Fruit fly (Drosophila melanogaster): ENCODE results near the gene lectin-28C.
A peak's percentile ranks its signal among the peaks of the same experiment; 100 is the strongest.

lectin-28C gene

dm6 chr2L:7879292-7879894 lies 22.5 kb downstream of the lectin-28C start, which contains the start of gene spz3 (continued):
- TF ChIP-seq CG3919 (GFP tag; optimal IDR thresholded peaks at IDR 0.05) (peak; percentile 42), CG6163 (GFP tag; IDR thresholded peaks at IDR 0.05) (peak; percentile 92), salr (GFP tag; optimal IDR thresholded peaks at IDR 0.05) (peak; percentile 9 to 33), CG7368 (GFP tag; optimal IDR thresholded peaks at IDR 0.05) (no peak), CG8319 (GFP tag; optimal IDR thresholded peaks at IDR 0.05) (no peak), fd85E (GFP tag; optimal IDR thresholded peaks at IDR 0.05) (no peak), pdm3 (GFP tag; optimal IDR thresholded peaks at IDR 0.05) (peak; percentile 53), Eip93F (GFP tag; optimal IDR thresholded peaks at IDR 0.05) (peak; percentile 61), Ets21C (GFP tag; optimal IDR thresholded peaks at IDR 0.05) (no peak), Blimp-1 (GFP tag; optimal IDR thresholded peaks at IDR 0.05) (peak; percentile 41), CG10669 (GFP tag; optimal IDR thresholded peaks at IDR 0.05) (peak; percentile 71), Gug (GFP tag; IDR thresholded peaks at IDR 0.05) (peak; percentile 27; the same call in 1 of the 2 replicates), CG1621 (tag; optimal IDR thresholded peaks at IDR 0.05) (peak; percentile 78), CG6792 (GFP tag; optimal IDR thresholded peaks at IDR 0.05) (peak; percentile 6), CG34406 (GFP tag; optimal IDR thresholded peaks at IDR 0.05) (peak; percentile 61), Hr38 (GFP tag; optimal IDR thresholded peaks at IDR 0.05) (no peak), net (GFP tag; optimal IDR thresholded peaks at IDR 0.05) (peak; percentile 79), Hr39 (GFP tag; optimal IDR thresholded peaks at IDR 0.05) (no peak), Ets96B (tag; optimal IDR thresholded peaks at IDR 0.05) (peak; percentile 68), Eip78C (GFP tag) (peak; percentile 70), CG9139 (GFP tag; optimal IDR thresholded peaks at IDR 0.05) (peak; percentile 82), Hr4 (GFP tag; optimal IDR thresholded peaks at IDR 0.05) (no peak), Sox102F (GFP tag; optimal IDR thresholded peaks at IDR 0.05) (peak; percentile 37), topi (GFP tag; optimal IDR thresholded peaks at IDR 0.05) (no peak), eg (GFP tag; IDR thresholded peaks at IDR 0.05) (peak; percentile 90), Met (GFP tag; optimal IDR thresholded peaks at IDR 0.05) (peak; percentile 18), Sox15 (GFP tag; optimal IDR thresholded peaks at IDR 0.05) (no peak)

dm6 chr2L:7880458-7880857 lies 23.6 kb downstream of the lectin-28C start:
- peak; percentile 70 for TF ChIP-seq CG6854 (GFP tag; optimal IDR thresholded peaks at IDR 0.05)
- no peak for TF ChIP-seq CG6276 (GFP tag; optimal IDR thresholded peaks at IDR 0.05)
- TF ChIP-seq Blimp-1 (GFP tag; optimal IDR thresholded peaks at IDR 0.05) = peak; percentile 96
- peak; percentile 53; the same call in 1 of the 3 replicates for TF ChIP-seq eg (GFP tag; IDR thresholded peaks at IDR 0.05)
- TF ChIP-seq CG9139 (GFP tag; optimal IDR thresholded peaks at IDR 0.05) = peak; percentile 61
- peak; percentile 40 for TF ChIP-seq dsx (GFP tag; optimal IDR thresholded peaks at IDR 0.05; ENCODE audit: poor library complexity, severe bottlenecking)
- no peak for TF ChIP-seq svp (GFP tag)
- no peak for TF ChIP-seq fd85E (GFP tag; optimal IDR thresholded peaks at IDR 0.05)
- TF ChIP-seq Ets96B (tag; optimal IDR thresholded peaks at IDR 0.05) = peak; percentile 8
- TF ChIP-seq Hr39 (GFP tag; optimal IDR thresholded peaks at IDR 0.05) = no peak
- TF ChIP-seq CG1621 (tag; optimal IDR thresholded peaks at IDR 0.05) = peak; percentile 12
- no peak for TF ChIP-seq CG8632 (GFP tag; optimal IDR thresholded peaks at IDR 0.05)
- no peak for TF ChIP-seq CG11902 (GFP tag; optimal IDR thresholded peaks at IDR 0.05)
- peak; percentile 40 to 60 for TF ChIP-seq ss (GFP tag; optimal IDR thresholded peaks at IDR 0.05)
- peak; percentile 49; the same call in 2 of the 3 replicates for TF ChIP-seq CG6163 (GFP tag; IDR thresholded peaks at IDR 0.05)
- no peak for TF ChIP-seq acj6 (GFP tag; optimal IDR thresholded peaks at IDR 0.05)
- no peak for TF ChIP-seq CG3919 (GFP tag; optimal IDR thresholded peaks at IDR 0.05)
- TF ChIP-seq CG6808 (GFP tag; optimal IDR thresholded peaks at IDR 0.05) = peak; percentile 32
- TF ChIP-seq pdm3 (GFP tag; optimal IDR thresholded peaks at IDR 0.05) = no peak
- no peak for TF ChIP-seq CG8319 (GFP tag; optimal IDR thresholded peaks at IDR 0.05)

dm6 chr2L:7885271-7885670 lies 28.4 kb downstream of the lectin-28C start, which contains the start of the genes SmE and CG34132:
TSS of gene SmE (minus strand) at chr2L:7885450.
TSS of gene CG34132 (plus strand) at chr2L:7885503.
- TF ChIP-seq CG3919 (GFP tag; optimal IDR thresholded peaks at IDR 0.05) = no peak
- no peak for TF ChIP-seq ss (GFP tag; optimal IDR thresholded peaks at IDR 0.05)
- no peak for TF ChIP-seq CG6808 (GFP tag; optimal IDR thresholded peaks at IDR 0.05)
- TF ChIP-seq CG1621 (tag; optimal IDR thresholded peaks at IDR 0.05) = no peak
- no peak for TF ChIP-seq CG4318 (GFP tag; optimal IDR thresholded peaks at IDR 0.05)
- no peak for TF ChIP-seq eg (GFP tag; IDR thresholded peaks at IDR 0.05)
- no peak for TF ChIP-seq Hr39 (GFP tag; optimal IDR thresholded peaks at IDR 0.05)
- TF ChIP-seq Blimp-1 (GFP tag; optimal IDR thresholded peaks at IDR 0.05) = no peak
- no peak for TF ChIP-seq CG16779 (tag; optimal IDR thresholded peaks at IDR 0.05)
- no peak for TF ChIP-seq CG11762 (GFP tag; optimal IDR thresholded peaks at IDR 0.05; ENCODE audit: insufficient read depth)
- no peak for TF ChIP-seq Sox15 (GFP tag; optimal IDR thresholded peaks at IDR 0.05)
- TF ChIP-seq dac (GFP tag; optimal IDR thresholded peaks at IDR 0.05) = no peak
- no peak for TF ChIP-seq Sox14 (GFP tag; optimal IDR thresholded peaks at IDR 0.05)

Measured in whole organism, prepupa.